Worm (Caenorhabditis elegans) whole organism, midembryonic: ENCODE data around the gene Y17G9A.4.

ENCODE experiments used
- T22C8.4 ChIP-seq: fragments of 200-800 bp; sonication (Bioruptor generic); IDR thresholded peaks from 2 replicates; pipeline ENCODE4 v1.3.6; 2022; ENCODE audit warnings: missing genetic modification characterization, missing compliant biosample characterization
- flt-1 ChIP-seq: fragments of 200-800 bp; sonication (Bioruptor generic); IDR thresholded peaks from 2 replicates; pipeline ENCODE4 v1.3.6; 2022; ENCODE audit warnings: missing genetic modification characterization, missing compliant biosample characterization
- ref-1 ChIP-seq: fragments of 200-800 bp; sonication (Bioruptor generic); conservative IDR thresholded peaks from 2 replicates; pipeline ENCODE4 v1.3.6; 2022; ENCODE audit warnings: missing genetic modification reagents, missing genetic modification characterization, missing compliant biosample characterization
- tab-1 ChIP-seq: fragments of 200-800 bp; sonication (Bioruptor generic); IDR thresholded peaks from 2 replicates; pipeline ENCODE4 v1.3.6; 2022; ENCODE audit warnings: missing genetic modification characterization, missing compliant biosample characterization
- ztf-23 ChIP-seq: fragments of 200-800 bp; sonication (Bioruptor generic); IDR thresholded peaks from 2 replicates; pipeline ENCODE4 v1.3.6; 2022; ENCODE audit warnings: missing genetic modification reagents, missing genetic modification characterization, missing compliant biosample characterization
- ztf-29 ChIP-seq: fragments of 200-800 bp; sonication (Bioruptor generic); IDR thresholded peaks from 2 replicates; pipeline ENCODE4 v1.3.6; 2022; ENCODE audit warnings: missing genetic modification reagents, missing genetic modification characterization, missing compliant biosample characterization

DNA sequence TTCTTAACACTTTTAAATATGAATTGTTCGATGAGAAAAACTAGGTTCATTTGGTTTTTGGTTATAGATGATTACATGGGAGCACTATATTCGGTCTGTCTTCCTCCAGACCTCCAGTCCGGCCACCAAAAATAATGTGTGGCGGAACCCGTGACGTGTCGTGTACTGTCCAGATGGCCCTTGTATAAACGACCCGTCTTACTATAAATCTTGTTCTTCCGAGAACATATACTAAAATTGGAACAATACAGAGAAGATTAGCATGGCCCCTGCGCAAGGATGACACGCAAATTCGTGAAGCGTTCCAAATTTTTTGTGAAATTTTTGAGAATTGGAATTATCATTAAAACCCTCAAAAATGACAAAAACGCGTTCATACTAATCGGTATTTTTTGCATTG is 5.2 kb upstream of the Y17G9A.4 start:
- TF ChIP-seq T22C8.4 (GFP tag; lab: Robert Waterston, UW) (no peak), flt-1 (no peak), ref-1 (GFP tag; lab: Robert Waterston, UW) (no peak), ztf-23 (GFP tag; lab: Robert Waterston, UW) (no peak), ztf-29 (GFP tag; lab: Robert Waterston, UW) (no peak), tab-1 (GFP tag; lab: Robert Waterston, UW) (no peak)
